Worm (Caenorhabditis elegans): ENCODE data around the gene mrps-9.

- TF ChIP-seq lin-11 (tag; optimal IDR thresholded peaks at IDR 0.05) (no peak), dve-1 (tag; optimal IDR thresholded peaks at IDR 0.05) (no peak), mec-3 (tag; optimal IDR thresholded peaks at IDR 0.05; ENCODE audit: borderline replicate concordance) (no peak)
These were observed 16.5 kb upstream of the mrps-9 start, which contains the start of the genes C02F5.10 and C02F5.2 for ce11 chrIII:8249381-8249780.
